Fruit fly (Drosophila melanogaster) whole organism, prepupa: ENCODE results near the gene Ada2a.

Experiments used
- Ets21C ChIP-seq: fragments of 200-800 bp; sonication (Bioruptor generic); optimal IDR thresholded peaks from 3 replicates; lab custom pipeline; 2016; ENCODE audit warnings: missing biosample characterization, missing genetic modification characterization
- cyc ChIP-seq: fragments of 200-800 bp; sonication (Bioruptor generic); optimal IDR thresholded peaks from 3 replicates; lab custom pipeline; 2016; ENCODE audit warnings: missing biosample characterization, missing genetic modification characterization
- fd59A ChIP-seq: fragments of 200-800 bp; sonication (Bioruptor generic); optimal IDR thresholded peaks from 2 replicates; lab custom pipeline; 2017; ENCODE audit warnings: missing biosample characterization, mild to moderate bottlenecking, missing genetic modification characterization, missing genetic modification reagents

dm6 chr3R:18251876-18252275 lies 3.4 kb downstream of the Ada2a start:
- TF ChIP-seq Ets21C (GFP tag; lab: Kevin White, UChicago) (no peak), cyc (GFP tag; lab: Kevin White, UChicago) (no peak), fd59A (no peak)
